Worm (Caenorhabditis elegans): Measurements from ENCODE around the gene Y66H1A.8.
A peak's percentile ranks its signal among the peaks of the same experiment; 100 is the strongest.

Y66H1A.8 gene

DNA sequence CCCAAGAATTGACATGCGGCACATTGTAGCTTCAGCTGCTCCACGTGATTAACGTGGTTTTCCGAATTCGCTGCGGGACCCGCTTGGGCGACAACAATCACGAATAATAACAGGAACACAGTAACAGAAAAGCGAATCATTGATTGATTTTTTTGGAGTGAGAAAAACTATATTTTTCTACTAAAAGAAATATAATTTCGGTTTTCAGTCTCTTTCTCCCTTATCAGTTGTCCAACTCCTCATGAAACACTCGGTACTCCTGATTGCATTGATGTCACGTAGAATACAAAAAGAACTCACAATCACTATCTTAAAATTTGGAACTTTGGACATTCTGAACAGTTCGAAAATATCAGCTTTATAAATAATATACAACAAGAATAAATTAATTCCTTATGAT lies 25.8 kb downstream of the Y66H1A.8 start, which contains the start of gene Y66H1A.5:
Y66H1A.5 (minus strand) TSS at position 265 of the 400 bp plus-strand sequence.
- TF ChIP-seq pqm-1 (tag; optimal IDR thresholded peaks at IDR 0.05) (peak; percentile 48), ceh-28 (tag; optimal IDR thresholded peaks at IDR 0.05) (no peak), pha-4 (tag; optimal IDR thresholded peaks at IDR 0.05) (peak; percentile 26), elt-2 (tag; optimal IDR thresholded peaks at IDR 0.05) (peak; percentile 74), fkh-10 (GFP tag; optimal IDR thresholded peaks at IDR 0.05) (no peak)

DNA sequence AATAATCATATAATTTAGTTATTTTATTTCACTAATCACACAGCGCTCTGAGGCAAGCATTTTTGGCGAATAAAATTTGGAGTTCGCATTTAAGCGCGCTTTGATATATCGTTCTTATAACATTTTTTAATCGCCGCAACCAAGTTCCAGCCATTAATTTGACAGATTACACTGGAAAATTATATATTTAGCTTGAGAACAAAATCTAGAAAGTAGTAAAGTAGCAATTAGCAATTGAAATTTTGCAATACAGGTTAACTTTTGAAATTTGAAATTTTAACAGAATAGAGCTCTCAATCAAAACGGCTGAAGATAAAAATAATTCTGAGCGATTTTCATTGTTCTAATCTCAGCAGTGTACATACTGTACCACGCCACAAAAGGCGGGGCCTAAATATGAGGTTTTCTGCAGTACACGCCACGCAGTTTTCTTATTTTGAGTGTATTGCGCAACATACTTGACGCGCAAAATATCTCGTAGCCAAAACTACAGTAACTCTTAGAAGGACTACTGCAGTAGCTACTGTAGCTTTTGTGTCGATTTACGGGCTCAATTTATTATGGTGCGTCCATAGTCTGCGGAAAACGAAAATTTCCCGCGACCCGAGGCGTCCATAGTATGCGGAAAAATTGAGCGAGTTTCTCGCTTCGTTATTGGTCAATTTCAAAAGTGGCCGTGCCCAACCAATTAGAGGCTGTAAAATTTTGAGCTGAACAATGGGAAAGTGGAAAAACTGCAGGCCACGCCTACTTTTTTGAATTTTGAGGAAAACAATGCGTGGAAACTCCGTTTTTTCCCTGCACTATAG lies 27.4 kb downstream of the Y66H1A.8 start:
- no peak for TF ChIP-seq elt-3 (tag; optimal IDR thresholded peaks at IDR 0.05)
- no peak for TF ChIP-seq ceh-28 (tag; optimal IDR thresholded peaks at IDR 0.05)
- no peak for TF ChIP-seq ceh-9 (tag; optimal IDR thresholded peaks at IDR 0.05)
- TF ChIP-seq nfya-1 (tag; optimal IDR thresholded peaks at IDR 0.05; ENCODE audit: insufficient read depth) = peak; percentile 28
- TF ChIP-seq egl-27 (tag; optimal IDR thresholded peaks at IDR 0.05) = no peak

ce11 chrIV:426597-426996 lies 28.1 kb downstream of the Y66H1A.8 start:
- TF ChIP-seq nhr-76 (tag; optimal IDR thresholded peaks at IDR 0.05) = no peak
- TF ChIP-seq nhr-77 (tag; optimal IDR thresholded peaks at IDR 0.05) = no peak
- TF ChIP-seq egl-27 (tag; optimal IDR thresholded peaks at IDR 0.05) = no peak
- TF ChIP-seq sea-2 (GFP tag; optimal IDR thresholded peaks at IDR 0.05) = no peak
- no peak for TF ChIP-seq nhr-25 (tag; optimal IDR thresholded peaks at IDR 0.05)
- TF ChIP-seq ceh-16 (tag; optimal IDR thresholded peaks at IDR 0.05) = no peak
- TF ChIP-seq daf-12 (tag; optimal IDR thresholded peaks at IDR 0.05) = no peak
- no peak for TF ChIP-seq nhr-12 (tag; optimal IDR thresholded peaks at IDR 0.05)

DNA sequence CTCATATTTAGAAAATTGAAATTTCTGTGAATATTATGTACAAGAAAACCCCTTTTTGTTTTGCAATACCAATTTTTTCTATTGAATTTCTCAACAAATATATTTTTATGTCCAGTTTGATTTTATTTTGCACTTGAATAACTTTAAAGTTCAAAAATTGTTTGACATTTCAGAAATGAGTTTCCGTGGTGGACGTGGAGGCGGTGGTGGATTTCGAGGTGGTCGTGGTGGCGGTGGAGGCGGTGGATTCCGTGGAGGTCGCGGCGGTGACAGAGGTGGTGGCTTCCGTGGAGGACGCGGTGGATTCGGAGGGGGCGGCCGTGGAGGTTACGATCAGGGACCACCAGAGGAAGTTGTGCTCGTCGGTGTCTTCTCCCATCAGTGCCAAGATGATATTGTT lies 28.7 kb downstream of the Y66H1A.8 start, which contains the start of gene garr-1:
garr-1 (plus strand) TSS at position 174 of the 400 bp plus-strand sequence.
- TF ChIP-seq nhr-25 (tag; optimal IDR thresholded peaks at IDR 0.05) (no peak), ztf-11 (tag; optimal IDR thresholded peaks at IDR 0.05) (no peak), aly-2 (tag; optimal IDR thresholded peaks at IDR 0.05) (no peak), lin-39 (tag; optimal IDR thresholded peaks at IDR 0.05) (no peak), snpc-4 (tag; optimal IDR thresholded peaks at IDR 0.05) (no peak), ceh-9 (tag; optimal IDR thresholded peaks at IDR 0.05) (no peak), unc-62 (GFP tag; optimal IDR thresholded peaks at IDR 0.05) (no peak), tbx-2 (tag; optimal IDR thresholded peaks at IDR 0.05) (no peak), fos-1 (tag; optimal IDR thresholded peaks at IDR 0.05) (no peak), jun-1 (tag; optimal IDR thresholded peaks at IDR 0.05) (no peak)

ce11 chrIV:425546-425945 lies 29.2 kb downstream of the Y66H1A.8 start:
- no peak for TF ChIP-seq ZK546.5 (tag; optimal IDR thresholded peaks at IDR 0.05)
- no peak for TF ChIP-seq jun-1 (tag; optimal IDR thresholded peaks at IDR 0.05)
- no peak for TF ChIP-seq egl-27 (tag; optimal IDR thresholded peaks at IDR 0.05)
- TF ChIP-seq nhr-67 (tag; optimal IDR thresholded peaks at IDR 0.05) = no peak
- peak; percentile 72 for TF ChIP-seq lin-15B (tag; optimal IDR thresholded peaks at IDR 0.05)
- no peak for TF ChIP-seq mml-1 (tag; optimal IDR thresholded peaks at IDR 0.05)
- no peak for TF ChIP-seq nhr-237 (tag; optimal IDR thresholded peaks at IDR 0.05)
- TF ChIP-seq sea-2 (GFP tag; optimal IDR thresholded peaks at IDR 0.05) = no peak
- no peak for TF ChIP-seq unc-62 (GFP tag; optimal IDR thresholded peaks at IDR 0.05)
- peak; percentile 59 for TF ChIP-seq nhr-23 (tag; optimal IDR thresholded peaks at IDR 0.05)
- TF ChIP-seq unc-39 (tag; optimal IDR thresholded peaks at IDR 0.05) = no peak
- TF ChIP-seq snpc-4 (tag; optimal IDR thresholded peaks at IDR 0.05) = no peak
- no peak for TF ChIP-seq nhr-77 (tag; optimal IDR thresholded peaks at IDR 0.05)
- no peak for TF ChIP-seq ama-1 (optimal IDR thresholded peaks at IDR 0.05)
- no peak for TF ChIP-seq pha-4 (tag; optimal IDR thresholded peaks at IDR 0.05)
- TF ChIP-seq ztf-4 (tag; optimal IDR thresholded peaks at IDR 0.05) = no peak
- no peak for TF ChIP-seq elt-1 (tag; optimal IDR thresholded peaks at IDR 0.05)
- TF ChIP-seq ceh-9 (tag; optimal IDR thresholded peaks at IDR 0.05) = no peak
- TF ChIP-seq ztf-11 (tag; optimal IDR thresholded peaks at IDR 0.05) = no peak
- no peak for TF ChIP-seq skn-1 (tag; optimal IDR thresholded peaks at IDR 0.05)
- no peak for TF ChIP-seq nhr-28 (tag; optimal IDR thresholded peaks at IDR 0.05)
- no peak for TF ChIP-seq zag-1 (tag; optimal IDR thresholded peaks at IDR 0.05)
- TF ChIP-seq egl-5 (tag; optimal IDR thresholded peaks at IDR 0.05) = no peak
- no peak for TF ChIP-seq mdl-1 (tag; optimal IDR thresholded peaks at IDR 0.05)
- TF ChIP-seq lin-39 (tag; optimal IDR thresholded peaks at IDR 0.05) = peak; percentile 39
- no peak for TF ChIP-seq fos-1 (tag; optimal IDR thresholded peaks at IDR 0.05)
- no peak for TF ChIP-seq elt-3 (tag; optimal IDR thresholded peaks at IDR 0.05)
- peak; percentile 73 for TF ChIP-seq nfya-1 (tag; optimal IDR thresholded peaks at IDR 0.05; ENCODE audit: insufficient read depth)
- TF ChIP-seq R02D3.7 (tag; optimal IDR thresholded peaks at IDR 0.05) = no peak
- no peak for TF ChIP-seq tbx-2 (tag; optimal IDR thresholded peaks at IDR 0.05)
- TF ChIP-seq fkh-10 (GFP tag; optimal IDR thresholded peaks at IDR 0.05) = no peak
- TF ChIP-seq hmg-11 (tag; optimal IDR thresholded peaks at IDR 0.05) = peak; percentile 60
- TF ChIP-seq lsy-12 (tag; optimal IDR thresholded peaks at IDR 0.05) = no peak
- TF ChIP-seq ceh-16 (tag; optimal IDR thresholded peaks at IDR 0.05) = no peak
- TF ChIP-seq ceh-82 (tag; optimal IDR thresholded peaks at IDR 0.05) = no peak

Measured in whole organism, L3 larva.